Worm (Caenorhabditis elegans) whole organism, mixed stage, embryonic: ENCODE results near the gene K07E3.4.

ENCODE experiments used
- M03D4.4 ChIP-seq: sonication (generic microtip); optimal IDR thresholded peaks from 2 replicates; lab custom pipeline; 2017; ENCODE audit warnings: mild to moderate bottlenecking, missing genetic modification characterization, missing compliant biosample characterization
- ces-1 ChIP-seq: fragments of 150-350 bp; optimal IDR thresholded peaks from 2 replicates; lab custom pipeline; 2014; ENCODE audit warnings: missing biosample characterization, missing genetic modification reagents, missing genetic modification characterization
- lin-13 ChIP-seq: fragments of 150-350 bp; optimal IDR thresholded peaks from 2 replicates; lab custom pipeline; 2014; ENCODE audit warnings: missing biosample characterization, missing genetic modification characterization
- lsy-2 ChIP-seq: fragments of 150-350 bp; optimal IDR thresholded peaks from 2 replicates; lab custom pipeline; 2014; ENCODE audit warnings: missing biosample characterization, missing genetic modification characterization
- nhr-2 ChIP-seq: fragments of 150-350 bp; optimal IDR thresholded peaks from 2 replicates; lab custom pipeline; 2014; ENCODE audit warnings: missing biosample characterization, missing genetic modification characterization
- nhr-28 ChIP-seq: fragments of 150-350 bp; optimal IDR thresholded peaks from 2 replicates; lab custom pipeline; 2014; ENCODE audit warnings: missing biosample characterization, missing genetic modification characterization
- snpc-4 ChIP-seq: fragments of 150-350 bp; optimal IDR thresholded peaks from 2 replicates; lab custom pipeline; 2014; ENCODE audit warnings: missing biosample characterization, missing genetic modification characterization
- unc-62 ChIP-seq: fragments of 150-350 bp; optimal IDR thresholded peaks from 2 replicates; lab custom pipeline; 2014; ENCODE audit warnings: missing biosample characterization, missing genetic modification reagents, missing genetic modification characterization

- no peak for TF ChIP-seq M03D4.4 (tag; lab: Kevin White, UChicago)
- TF ChIP-seq snpc-4: no peak
- no peak for TF ChIP-seq unc-62 (GFP tag; lab: Kevin White, UChicago)
- no peak for TF ChIP-seq lsy-2
- no peak for TF ChIP-seq lin-13 (tag; lab: Kevin White, UChicago)
- no peak for TF ChIP-seq nhr-28 (tag; lab: Kevin White, UChicago)
- TF ChIP-seq ces-1 (GFP tag; lab: Kevin White, UChicago): no peak
- TF ChIP-seq nhr-2 (tag; lab: Kevin White, UChicago): no peak
Measured at ce11 chrX:8078374-8078773, 5.4 kb downstream of the K07E3.4 start.
